Worm (Caenorhabditis elegans): ENCODE results near the gene nhr-52.

The nhr-52 gene

DNA sequence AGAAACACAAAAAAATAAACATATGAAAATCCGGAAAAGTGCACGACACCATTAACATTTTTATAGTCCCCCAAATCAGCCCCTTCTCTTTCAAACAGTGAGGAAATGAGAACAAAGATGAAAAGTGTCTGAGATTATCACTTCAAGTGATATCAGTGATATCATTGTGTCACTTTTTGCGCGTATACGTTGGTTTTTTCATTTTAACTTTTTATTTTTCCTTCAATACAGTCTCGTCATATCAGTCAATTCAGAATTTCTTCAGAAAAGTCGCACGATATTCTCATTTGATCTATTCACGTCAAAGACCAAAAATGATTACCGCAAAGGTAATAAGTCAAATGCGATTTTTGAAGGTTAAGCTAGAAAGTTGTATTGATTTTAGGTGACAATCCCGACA lies 27.4 kb downstream of the nhr-52 start, which contains the start of gene twk-34:
Gene twk-34 (plus strand): TSS at position 216 of the 400 bp plus-strand sequence.
- no peak for TF ChIP-seq F37B4.10 (GFP tag; IDR thresholded peaks at IDR 0.05)
- no peak for TF ChIP-seq F23B12.7 (tag; optimal IDR thresholded peaks at IDR 0.05; ENCODE audit: insufficient read depth)
- TF ChIP-seq ztf-22 (GFP tag; optimal IDR thresholded peaks at IDR 0.05): no peak
- TF ChIP-seq unc-130 (GFP tag; optimal IDR thresholded peaks at IDR 0.05): no peak
- TF ChIP-seq ceh-27 (GFP tag; optimal IDR thresholded peaks at IDR 0.05): no peak
- no peak for TF ChIP-seq egl-44 (GFP tag; IDR thresholded peaks at IDR 0.05)
- no peak for TF ChIP-seq atf-7 (tag; optimal IDR thresholded peaks at IDR 0.05)
- TF ChIP-seq fkh-3 (tag; optimal IDR thresholded peaks at IDR 0.05): no peak
- no peak for TF ChIP-seq lin-35 (GFP tag; optimal IDR thresholded peaks at IDR 0.05)
- TF ChIP-seq tbp1 (GFP tag; optimal IDR thresholded peaks at IDR 0.05): no peak
- no peak for TF ChIP-seq ceh-91 (GFP tag; IDR thresholded peaks at IDR 0.05)
- TF ChIP-seq snpc-1.3 (tag; optimal IDR thresholded peaks at IDR 0.05; ENCODE audit: insufficient read depth): no peak
- TF ChIP-seq die-1 (tag; optimal IDR thresholded peaks at IDR 0.05): no peak
- TF ChIP-seq Y95B8A.8 (GFP tag; IDR thresholded peaks at IDR 0.05): no peak
- TF ChIP-seq ZK185.1 (tag; optimal IDR thresholded peaks at IDR 0.05; ENCODE audit: poor library complexity, severe bottlenecking): no peak
- no peak for TF ChIP-seq nfya-1 (tag; optimal IDR thresholded peaks at IDR 0.05; ENCODE audit: borderline replicate concordance, insufficient read depth)
- TF ChIP-seq snpc-1.1 (tag; optimal IDR thresholded peaks at IDR 0.05; ENCODE audit: insufficient read depth): no peak
- TF ChIP-seq hmg-20 (GFP tag; IDR thresholded peaks at IDR 0.05): no peak

DNA sequence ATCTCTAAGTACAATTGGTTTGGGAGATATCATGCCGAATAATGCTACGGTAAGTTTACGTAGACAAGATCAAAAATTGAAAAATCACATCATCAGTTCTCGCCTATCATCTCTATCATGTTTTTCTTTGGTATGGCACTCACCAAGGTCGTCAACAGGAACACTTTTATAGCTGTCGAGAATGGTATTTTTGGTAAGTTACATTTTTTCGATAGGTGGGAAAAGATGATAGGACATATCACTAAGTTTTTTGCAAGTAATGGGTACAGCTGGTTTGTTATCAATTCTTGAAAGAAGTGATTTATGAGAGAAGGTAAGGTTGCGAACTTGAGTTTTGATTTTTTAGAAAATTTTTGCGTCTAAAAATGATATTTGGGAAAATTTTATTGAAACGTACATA lies 30.7 kb downstream of the nhr-52 start:
- TF ChIP-seq hlh-12 (tag; optimal IDR thresholded peaks at IDR 0.05) (no peak), hsf-1 (GFP tag; IDR thresholded peaks at IDR 0.05) (no peak), somi-1 (GFP tag; optimal IDR thresholded peaks at IDR 0.05) (peak; percentile 27), F33H1.4 (GFP tag; IDR thresholded peaks at IDR 0.05) (no peak)

DNA sequence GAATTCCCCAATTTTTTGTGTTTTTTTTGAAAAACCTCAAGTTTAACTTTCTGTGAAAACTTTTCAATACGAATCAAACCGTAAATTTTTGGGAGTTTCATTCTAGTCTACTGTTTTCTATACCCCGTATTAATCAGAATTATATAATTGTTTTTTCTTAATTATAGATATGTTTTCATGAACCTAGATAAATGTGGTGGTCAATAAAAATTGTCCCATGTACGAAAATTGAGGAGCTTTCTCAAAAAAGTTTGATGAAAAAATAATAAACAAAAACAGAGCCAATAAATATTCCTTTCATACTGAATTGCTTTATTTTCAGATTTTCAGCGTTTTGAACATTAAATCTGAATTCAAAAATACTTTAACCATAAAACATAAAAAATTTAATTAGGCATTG lies 33.1 kb downstream of the nhr-52 start, which contains the start of gene Y6E2A.1:
Gene Y6E2A.1 (minus strand): TSS at position 101 of the 400 bp plus-strand sequence.
- TF ChIP-seq unc-62 (GFP tag; optimal IDR thresholded peaks at IDR 0.05) (no peak), mcd-1 (GFP tag; IDR thresholded peaks at IDR 0.05) (no peak), atf-7 (tag; optimal IDR thresholded peaks at IDR 0.05) (no peak), ekl-4 (GFP tag; IDR thresholded peaks at IDR 0.05) (no peak)

DNA sequence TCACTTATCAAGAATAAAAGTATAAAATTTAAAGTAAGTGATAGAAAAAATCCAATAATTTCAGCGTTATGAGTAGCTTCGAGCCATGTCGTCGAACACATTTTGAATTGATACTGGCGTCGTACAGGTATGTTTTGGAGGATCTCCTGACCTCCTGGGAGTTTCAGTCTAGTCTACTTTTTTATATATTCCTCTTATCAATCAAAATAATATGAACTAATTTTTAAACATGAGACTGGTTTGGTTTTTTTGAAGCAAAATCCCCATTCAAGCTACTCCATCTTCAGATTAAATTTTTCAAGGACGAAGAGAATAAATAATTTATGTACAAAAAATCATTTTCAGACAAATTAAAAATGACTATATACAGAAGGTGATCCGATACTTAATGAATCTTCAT lies 34.6 kb downstream of the nhr-52 start, which contains the start of gene str-101:
Gene str-101 (minus strand): TSS at position 101 of the 400 bp plus-strand sequence.
- no peak for TF ChIP-seq nhr-179 (tag; optimal IDR thresholded peaks at IDR 0.05)
- TF ChIP-seq mxl-1 (tag; optimal IDR thresholded peaks at IDR 0.05): no peak
- no peak for TF ChIP-seq bed-1 (GFP tag; IDR thresholded peaks at IDR 0.05)
- TF ChIP-seq nfya-1 (tag; optimal IDR thresholded peaks at IDR 0.05; ENCODE audit: borderline replicate concordance, insufficient read depth): no peak
- TF ChIP-seq madf-8 (GFP tag; conservative IDR thresholded peaks at IDR 0.05): no peak
- TF ChIP-seq dpl-1 (GFP tag; optimal IDR thresholded peaks at IDR 0.05): no peak
- no peak for TF ChIP-seq bed-2 (GFP tag; IDR thresholded peaks at IDR 0.05)
- no peak for TF ChIP-seq Y53G8AR.9 (GFP tag; conservative IDR thresholded peaks at IDR 0.05)
- no peak for TF ChIP-seq aptf-3 (GFP tag; IDR thresholded peaks at IDR 0.05)
- TF ChIP-seq ccch-3 (GFP tag; optimal IDR thresholded peaks at IDR 0.05): no peak
- TF ChIP-seq pbrm-1 (GFP tag; IDR thresholded peaks at IDR 0.05): no peak
- TF ChIP-seq F49E8.2 (tag; optimal IDR thresholded peaks at IDR 0.05; ENCODE audit: insufficient read depth): no peak
- TF ChIP-seq nfya-2 (GFP tag; IDR thresholded peaks at IDR 0.05): no peak
- TF ChIP-seq lsy-27 (tag; optimal IDR thresholded peaks at IDR 0.05; ENCODE audit: borderline replicate concordance, insufficient read depth): no peak
- no peak for TF ChIP-seq F10E7.11 (tag; optimal IDR thresholded peaks at IDR 0.05)
- TF ChIP-seq Y79H2A.3 (GFP tag; conservative IDR thresholded peaks at IDR 0.05): no peak
- TF ChIP-seq snpc-3.4 (tag; optimal IDR thresholded peaks at IDR 0.05): no peak
